Worm (Caenorhabditis elegans): Measurements from ENCODE around the gene C08B6.11.

ce11 chrV:10114329-10114728 lies 6.9 kb downstream of the C08B6.11 start, which contains the start of gene cht-5:
- TF ChIP-seq unc-39 (tag; optimal IDR thresholded peaks at IDR 0.05) (no peak), ztf-11 (tag; optimal IDR thresholded peaks at IDR 0.05) (no peak), unc-62 (GFP tag; optimal IDR thresholded peaks at IDR 0.05) (no peak), lin-11 (tag; optimal IDR thresholded peaks at IDR 0.05) (no peak), lin-13 (GFP tag; optimal IDR thresholded peaks at IDR 0.05) (no peak)
